Fruit fly (Drosophila melanogaster) whole organism, embryonic: Measurements from ENCODE around the gene mal.
A peak's percentile ranks its signal among the peaks of the same experiment; 100 is the strongest.

Experiments used
- B-H1 ChIP-seq: fragments of 200-800 bp; sonication (Bioruptor generic); IDR thresholded peaks from 3 replicates; pipeline ENCODE4 v1.3.6; 2022; ENCODE audit warnings: missing biosample characterization, missing genetic modification characterization
- CG10366 ChIP-seq: fragments of 200-800 bp; sonication (Bioruptor generic); IDR thresholded peaks from 2 replicates; pipeline ENCODE4 v1.3.6; 2022; ENCODE audit warnings: missing biosample characterization, missing genetic modification characterization
- CG10979 ChIP-seq: fragments of 200-800 bp; sonication (Bioruptor generic); optimal IDR thresholded peaks from 2 replicates; lab custom pipeline; 2018; ENCODE audit warnings: missing biosample characterization, mild to moderate bottlenecking, missing genetic modification characterization, moderate library complexity
- CG11085 ChIP-seq: fragments of 200-800 bp; sonication (Bioruptor generic); IDR thresholded peaks from 2 replicates; pipeline ENCODE4 v1.3.6; 2022; ENCODE audit warnings: missing biosample characterization, missing genetic modification characterization
- CG11560 ChIP-seq: fragments of 200-800 bp; sonication (Bioruptor generic); IDR thresholded peaks from 3 replicates; pipeline ENCODE4 v1.3.6; 2022; ENCODE audit warnings: missing biosample characterization, missing genetic modification characterization
- CG12744 ChIP-seq: fragments of 200-800 bp; sonication (Bioruptor generic); optimal IDR thresholded peaks from 2 replicates; lab custom pipeline; 2016; ENCODE audit warnings: missing biosample characterization, missing genetic modification characterization
- CG14050 ChIP-seq: fragments of 200-800 bp; sonication (Bioruptor generic); IDR thresholded peaks from 3 replicates; pipeline ENCODE4 v1.3.6; 2022; ENCODE audit warnings: missing biosample characterization, missing genetic modification characterization
- CG15269 ChIP-seq: fragments of 200-800 bp; sonication (Bioruptor generic); optimal IDR thresholded peaks from 2 replicates; lab custom pipeline; 2018; ENCODE audit warnings: missing biosample characterization, mild to moderate bottlenecking, missing genetic modification characterization, moderate library complexity
- CG15514 ChIP-seq: fragments of 200-800 bp; sonication (Bioruptor generic); optimal IDR thresholded peaks from 3 replicates; lab custom pipeline; 2017; ENCODE audit warnings: missing biosample characterization, missing genetic modification characterization, mild to moderate bottlenecking, moderate library complexity, missing genetic modification reagents
- CG1602 ChIP-seq: fragments of 200-800 bp; sonication (Bioruptor generic); optimal IDR thresholded peaks from 3 replicates; lab custom pipeline; 2016; ENCODE audit warnings: missing biosample characterization, missing genetic modification characterization
- CG17829 ChIP-seq: fragments of 200-800 bp; optimal IDR thresholded peaks from 2 replicates; lab custom pipeline; 2019; ENCODE audit warnings: missing biosample characterization, mild to moderate bottlenecking, missing genetic modification characterization, moderate library complexity
- CG18599 ChIP-seq: fragments of 200-800 bp; sonication (Bioruptor generic); optimal IDR thresholded peaks from 3 replicates; lab custom pipeline; 2017; ENCODE audit warnings: missing biosample characterization, missing genetic modification characterization, mild to moderate bottlenecking, moderate library complexity, missing genetic modification reagents
- CG18764 ChIP-seq: fragments of 200-800 bp; sonication (Bioruptor generic); optimal IDR thresholded peaks from 3 replicates; lab custom pipeline; 2016; ENCODE audit warnings: missing biosample characterization, missing genetic modification characterization
- CG2120 ChIP-seq: fragments of 200-800 bp; sonication (Bioruptor generic); optimal IDR thresholded peaks from 3 replicates; lab custom pipeline; 2016; ENCODE audit warnings: missing biosample characterization, missing genetic modification characterization
- CG3281 ChIP-seq: fragments of 200-800 bp; sonication (Bioruptor generic); optimal IDR thresholded peaks from 3 replicates; lab custom pipeline; 2017; ENCODE audit warnings: missing biosample characterization, mild to moderate bottlenecking, missing genetic modification characterization
- CG34376 ChIP-seq: fragments of 200-800 bp; sonication (Bioruptor generic); optimal IDR thresholded peaks from 2 replicates; lab custom pipeline; 2018; ENCODE audit warnings: missing biosample characterization, mild to moderate bottlenecking, missing genetic modification characterization
- CG4820 ChIP-seq: fragments of 200-800 bp; sonication (Bioruptor generic); optimal IDR thresholded peaks from 3 replicates; lab custom pipeline; 2016; ENCODE audit warnings: missing biosample characterization, missing genetic modification characterization
- CG6654 ChIP-seq: fragments of 200-800 bp; sonication (Bioruptor generic); optimal IDR thresholded peaks from 2 replicates; lab custom pipeline; 2017; ENCODE audit warnings: missing biosample characterization, mild to moderate bottlenecking, missing genetic modification characterization
- CG6791 ChIP-seq: fragments of 200-800 bp; sonication (Bioruptor generic); IDR thresholded peaks from 3 replicates; pipeline ENCODE4 v1.3.6; 2022; ENCODE audit warnings: missing biosample characterization, missing genetic modification characterization; ENCODE audit not compliant: partially characterized antibody
- CG7556 ChIP-seq: fragments of 200-800 bp; sonication (Bioruptor generic); optimal IDR thresholded peaks from 2 replicates; lab custom pipeline; 2017; ENCODE audit warnings: missing biosample characterization, mild to moderate bottlenecking, missing genetic modification characterization
- CG8290 ChIP-seq, 3 experiments: fragments of 200-800 bp; sonication (Bioruptor generic); optimal IDR thresholded peaks; 2 replicates each; lab custom pipeline; 2016 to 2019; ENCODE audit warnings: missing biosample characterization in 3 of 3, missing genetic modification characterization in 3 of 3, mild to moderate bottlenecking in 2 of 3, moderate library complexity in 1 of 3
- CG8359 ChIP-seq: fragments of 200-800 bp; sonication (Bioruptor generic); optimal IDR thresholded peaks from 2 replicates; lab custom pipeline; 2017; ENCODE audit warnings: missing biosample characterization, mild to moderate bottlenecking, missing genetic modification characterization, borderline replicate concordance
- CG9932 ChIP-seq: fragments of 200-800 bp; sonication (Bioruptor generic); IDR thresholded peaks from 2 replicates; pipeline ENCODE4 v1.3.6; 2022; ENCODE audit warnings: missing biosample characterization, missing genetic modification characterization
- CTCF ChIP-seq: fragments of 200-800 bp; sonication (Bioruptor generic); optimal IDR thresholded peaks from 2 replicates; lab custom pipeline; 2017; ENCODE audit warnings: missing biosample characterization, mild to moderate bottlenecking, missing genetic modification characterization, moderate library complexity
- Dad ChIP-seq: fragments of 200-800 bp; sonication (Bioruptor generic); optimal IDR thresholded peaks from 3 replicates; lab custom pipeline; 2016; ENCODE audit warnings: missing biosample characterization, missing genetic modification characterization
- GATAe ChIP-seq: fragments of 200-800 bp; sonication (Bioruptor generic); conservative IDR thresholded peaks from 2 replicates; pipeline ENCODE4 v1.3.6; 2022; ENCODE audit warnings: missing biosample characterization, missing genetic modification characterization
- HmgZ ChIP-seq: fragments of 200-800 bp; sonication (Bioruptor generic); optimal IDR thresholded peaks from 2 replicates; lab custom pipeline; 2018; ENCODE audit warnings: missing biosample characterization, mild to moderate bottlenecking, missing genetic modification characterization
- Max ChIP-seq: fragments of 200-800 bp; sonication (Bioruptor generic); optimal IDR thresholded peaks from 2 replicates; lab custom pipeline; 2016; ENCODE audit warnings: missing biosample characterization, mild to moderate bottlenecking, missing genetic modification characterization
- Med ChIP-seq: fragments of 200-800 bp; sonication (Bioruptor generic); peaks from one replicate; lab custom pipeline; 2016; ENCODE audit warnings: missing biosample characterization, missing genetic modification characterization, mild to moderate bottlenecking, inconsistent platforms, moderate library complexity
- Trl ChIP-seq, 3 experiments: fragments of >200 bp in 2 of 3; fragments of 200-800 bp in 1 of 3; sonication (Bioruptor generic) in 1 of 3; optimal IDR thresholded peaks; 2 replicates in 1 of 3; 3 replicates in 2 of 3; lab custom pipeline; 2016 to 2017; ENCODE audit warnings: missing biosample characterization in 1 of 3, missing genetic modification characterization in 1 of 3
- Vsx1 ChIP-seq: fragments of 200-800 bp; sonication (Bioruptor generic); optimal IDR thresholded peaks from 2 replicates; lab custom pipeline; 2017; ENCODE audit warnings: missing biosample characterization, mild to moderate bottlenecking, missing genetic modification characterization, missing genetic modification reagents
- ab ChIP-seq: fragments of 200-800 bp; sonication (Bioruptor generic); optimal IDR thresholded peaks from 2 replicates; lab custom pipeline; 2016; ENCODE audit warnings: missing biosample characterization, missing genetic modification characterization
- ara ChIP-seq: fragments of 200-800 bp; sonication (Bioruptor generic); IDR thresholded peaks from 2 replicates; pipeline ENCODE4 v1.3.6; 2022; ENCODE audit warnings: missing biosample characterization, missing genetic modification characterization
- chinmo ChIP-seq: fragments of 200-800 bp; sonication (Bioruptor generic); IDR thresholded peaks from 4 replicates; pipeline ENCODE4 v1.3.6; 2022; ENCODE audit warnings: missing biosample characterization, missing genetic modification characterization; ENCODE audit not compliant: partially characterized antibody
- ewg ChIP-seq: fragments of 200-800 bp; sonication (Bioruptor generic); optimal IDR thresholded peaks from 3 replicates; lab custom pipeline; 2017; ENCODE audit warnings: mild to moderate bottlenecking, missing biosample characterization, missing genetic modification reagents, missing genetic modification characterization
- ftz-f1 ChIP-seq: fragments of 200-800 bp; sonication (Bioruptor generic); optimal IDR thresholded peaks from 2 replicates; lab custom pipeline; 2016; ENCODE audit warnings: missing biosample characterization, missing genetic modification characterization
- gem ChIP-seq: fragments of 200-800 bp; sonication (Bioruptor generic); optimal IDR thresholded peaks from 2 replicates; lab custom pipeline; 2019; ENCODE audit warnings: missing biosample characterization, mild to moderate bottlenecking, missing genetic modification characterization, moderate library complexity
- grn ChIP-seq: fragments of 200-800 bp; sonication (Bioruptor generic); optimal IDR thresholded peaks from 3 replicates; lab custom pipeline; 2017; ENCODE audit warnings: missing biosample characterization, missing genetic modification characterization
- lab ChIP-seq: fragments of 200-800 bp; sonication (Bioruptor generic); optimal IDR thresholded peaks from 3 replicates; lab custom pipeline; 2017; ENCODE audit warnings: missing biosample characterization, missing genetic modification characterization, mild to moderate bottlenecking, moderate library complexity, missing genetic modification reagents
- ranshi ChIP-seq: fragments of 200-800 bp; sonication (Bioruptor generic); IDR thresholded peaks from 2 replicates; pipeline ENCODE4 v1.3.6; 2022; ENCODE audit warnings: missing biosample characterization, missing genetic modification characterization
- rib ChIP-seq: fragments of 200-800 bp; sonication (Bioruptor generic); IDR thresholded peaks from 2 replicates; pipeline ENCODE4 v1.3.6; 2022; ENCODE audit warnings: missing biosample characterization, missing genetic modification characterization
- sens ChIP-seq: fragments of 200-800 bp; sonication (Bioruptor generic); peaks from one replicate; lab custom pipeline; 2016; ENCODE audit warnings: missing biosample characterization, missing genetic modification characterization
- sqz ChIP-seq: fragments of 200-800 bp; sonication (Bioruptor generic); optimal IDR thresholded peaks from 3 replicates; lab custom pipeline; 2018; ENCODE audit warnings: missing biosample characterization, mild to moderate bottlenecking, missing genetic modification characterization
- stc ChIP-seq: fragments of 200-800 bp; sonication (Bioruptor generic); IDR thresholded peaks from 2 replicates; pipeline ENCODE4 v1.3.6; 2022; ENCODE audit warnings: missing biosample characterization, missing genetic modification characterization
- sug ChIP-seq: fragments of 200-800 bp; optimal IDR thresholded peaks from 2 replicates; lab custom pipeline; 2019; ENCODE audit warnings: missing biosample characterization, mild to moderate bottlenecking, missing genetic modification characterization, moderate library complexity
- tna ChIP-seq: fragments of 200-800 bp; sonication (Bioruptor generic); IDR thresholded peaks from 2 replicates; pipeline ENCODE4 v1.3.6; 2022; ENCODE audit warnings: missing biosample characterization, missing genetic modification characterization; ENCODE audit not compliant: partially characterized antibody
- tup ChIP-seq: fragments of 200-800 bp; sonication (Bioruptor generic); optimal IDR thresholded peaks from 2 replicates; lab custom pipeline; 2016; ENCODE audit warnings: missing biosample characterization, mild to moderate bottlenecking, missing genetic modification characterization, moderate library complexity
- vvl ChIP-seq: fragments of 200-800 bp; sonication (Bioruptor generic); IDR thresholded peaks from 2 replicates; pipeline ENCODE4 v1.3.6; 2022; ENCODE audit warnings: missing biosample characterization, missing genetic modification characterization
- wor ChIP-seq: fragments of 200-800 bp; sonication (Bioruptor generic); IDR thresholded peaks from 2 replicates; pipeline ENCODE4 v1.3.6; 2022; ENCODE audit warnings: missing biosample characterization, missing genetic modification characterization

mal gene

DNA sequence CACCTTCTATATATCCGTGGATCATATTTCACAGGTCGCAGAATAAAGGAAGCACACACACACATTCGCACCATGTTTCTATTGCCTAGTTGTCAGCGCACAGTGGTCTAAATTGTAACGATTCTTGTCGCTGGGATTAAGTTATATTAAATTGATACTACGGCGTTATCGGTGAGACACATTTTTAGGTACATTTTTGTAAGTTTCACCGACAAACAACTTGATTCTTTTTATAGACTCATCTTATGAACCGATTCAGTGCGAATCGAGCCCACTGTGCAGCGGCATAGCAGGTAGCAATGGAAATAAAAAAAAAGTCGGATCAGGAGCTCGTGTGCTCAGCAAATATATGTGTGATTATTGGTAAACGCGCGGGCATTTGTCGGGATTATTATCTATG lies 50.9 kb downstream of the mal start (continued):
- TF ChIP-seq B-H1 (GFP tag; lab: Robert Waterston, UW) (peak; percentile 58), Max (GFP tag; lab: Kevin White, UChicago) (peak; percentile 41), CG10979 (tag; lab: Kevin White, UChicago) (peak; percentile 64), GATAe (GFP tag; lab: Robert Waterston, UW) (no peak), ewg (GFP tag; lab: Kevin White, UChicago) (peak; percentile 48), ab (GFP tag; lab: Kevin White, UChicago) (peak; percentile 9), CG15269 (tag; lab: Kevin White, UChicago) (peak; percentile 80), CG15514 (GFP tag; lab: Kevin White, UChicago) (peak; percentile 54), ranshi (GFP tag; lab: Robert Waterston, UW) (peak; percentile 81), lab (peak; percentile 79), sens (GFP tag; lab: Kevin White, UChicago) (peak; percentile 96), CG4820 (peak; percentile 69), tup (GFP tag; lab: Kevin White, UChicago) (peak; percentile 7), ara (GFP tag; lab: Robert Waterston, UW) (no peak), ftz-f1 (GFP tag; lab: Kevin White, UChicago) (no peak), CG1602 (GFP tag; lab: Kevin White, UChicago) (peak; percentile 70), CG12744 (GFP tag; lab: Kevin White, UChicago) (peak; percentile 56), CG8359 (GFP tag; lab: Kevin White, UChicago) (peak; percentile 28), Dad (peak; percentile 54)

dm6 chrX:20481404-20481803 lies 51.9 kb downstream of the mal start:
- TF ChIP-seq CG18599 (GFP tag; lab: Kevin White, UChicago) (no peak), gem (tag; lab: Kevin White, UChicago) (no peak), stc (GFP tag; lab: Robert Waterston, UW) (no peak), CG11085 (no peak), CG34376 (GFP tag; lab: Kevin White, UChicago) (no peak), tna (GFP tag; lab: Robert Waterston, UW) (no peak), CG8290 (GFP tag; optimal IDR thresholded peaks at IDR 0.05; lab: Kevin White, UChicago) (no peak), CG8290 (tag; optimal IDR thresholded peaks at IDR 0.05; lab: Kevin White, UChicago) (peak in 1 of 2 experiments; percentile 29), Vsx1 (GFP tag; lab: Kevin White, UChicago) (peak; percentile 26), CG17829 (tag; lab: Kevin White, UChicago) (no peak), CG2120 (GFP tag; lab: Kevin White, UChicago) (no peak), CG6791 (GFP tag; lab: Robert Waterston, UW) (no peak), CG11560 (tag; lab: Robert Waterston, UW) (no peak), CG14050 (no peak), sqz (GFP tag; lab: Kevin White, UChicago) (peak; percentile 14), HmgZ (tag; lab: Kevin White, UChicago) (peak; percentile 2), CG18764 (no peak), Med (GFP tag; lab: Kevin White, UChicago) (peak; percentile 43), grn (GFP tag; lab: Kevin White, UChicago) (peak; percentile 19), CG10366 (no peak), CG7556 (GFP tag; lab: Kevin White, UChicago) (no peak), CG3281 (GFP tag; lab: Kevin White, UChicago) (peak; percentile 5), Trl (optimal IDR thresholded peaks at IDR 0.05; lab: Kevin White, UChicago) (peak in 1 of 2 experiments; percentile 60), Trl (GFP tag; optimal IDR thresholded peaks at IDR 0.05; lab: Kevin White, UChicago) (no peak), vvl (no peak), CG9932 (GFP tag; lab: Robert Waterston, UW) (no peak), sens (GFP tag; lab: Kevin White, UChicago) (peak; percentile 6), GATAe (GFP tag; lab: Robert Waterston, UW) (peak; percentile 61; the same call in 1 of the 2 replicates), lab (peak; percentile 58), CTCF (GFP tag; lab: Kevin White, UChicago) (no peak), CG6654 (GFP tag; lab: Kevin White, UChicago) (no peak), rib (GFP tag; lab: Robert Waterston, UW) (peak; percentile 60; the same call in 1 of the 2 replicates), chinmo (GFP tag; lab: Robert Waterston, UW) (0 out of 4 replicates have a peak, but pooled peaks have one; percentile 69), sug (tag; lab: Kevin White, UChicago) (peak; percentile 92), wor (no peak), ara (GFP tag; lab: Robert Waterston, UW) (no peak)
